Worm (Caenorhabditis elegans): ENCODE measurements around the gene kat-1.

The kat-1 gene

DNA sequence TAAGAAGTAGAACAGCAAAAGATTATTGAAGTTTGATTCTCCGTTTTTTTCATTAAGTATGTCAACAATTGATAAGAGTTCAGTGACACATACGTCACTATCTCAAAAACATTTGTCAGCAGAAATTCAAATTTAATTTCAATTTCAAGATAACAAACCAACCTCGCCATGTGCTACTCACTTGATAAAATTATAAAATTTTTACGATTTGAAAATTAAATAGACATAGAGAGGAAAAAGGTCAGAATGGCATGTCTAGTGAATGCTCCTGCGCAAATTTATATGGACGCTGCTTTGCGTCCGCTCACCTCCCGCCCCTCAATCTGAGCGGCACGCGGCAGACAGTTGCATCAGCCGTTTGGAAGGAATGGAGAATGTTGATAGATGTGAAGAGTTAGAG lies 13.4 kb upstream of the kat-1 start (continued):
- TF ChIP-seq unc-130 (tag; optimal IDR thresholded peaks at IDR 0.05) (no peak), unc-30 (tag; optimal IDR thresholded peaks at IDR 0.05) (no peak), Y116A8C.19 (tag; optimal IDR thresholded peaks at IDR 0.05; ENCODE audit: borderline replicate concordance) (no peak), skn-1 (tag; optimal IDR thresholded peaks at IDR 0.05) (no peak), pax-3 (tag; optimal IDR thresholded peaks at IDR 0.05) (no peak), ces-1 (GFP tag; optimal IDR thresholded peaks at IDR 0.05) (no peak), unc-86 (tag; optimal IDR thresholded peaks at IDR 0.05) (no peak), ceh-90 (tag; optimal IDR thresholded peaks at IDR 0.05) (no peak), pqm-1 (tag; optimal IDR thresholded peaks at IDR 0.05) (no peak), nhr-12 (tag; optimal IDR thresholded peaks at IDR 0.05) (no peak), lsy-2 (tag; optimal IDR thresholded peaks at IDR 0.05) (no peak), grh-1 (GFP tag; IDR thresholded peaks at IDR 0.05) (no peak), lir-3 (tag; optimal IDR thresholded peaks at IDR 0.05; ENCODE audit: poor library complexity) (no peak), nhr-77 (tag; optimal IDR thresholded peaks at IDR 0.05) (no peak), irx-1 (tag; optimal IDR thresholded peaks at IDR 0.05) (no peak), nhr-84 (tag; optimal IDR thresholded peaks at IDR 0.05) (no peak), tlp-1 (tag; optimal IDR thresholded peaks at IDR 0.05) (no peak), mep-1 (tag; optimal IDR thresholded peaks at IDR 0.05) (no peak), fkh-10 (GFP tag; optimal IDR thresholded peaks at IDR 0.05) (no peak), ceh-88 (GFP tag; IDR thresholded peaks at IDR 0.05) (no peak), lin-14 (GFP tag; optimal IDR thresholded peaks at IDR 0.05) (peak; percentile 32), swsn-7 (tag; optimal IDR thresholded peaks at IDR 0.05) (no peak), ceh-8 (GFP tag; optimal IDR thresholded peaks at IDR 0.05) (no peak), sptf-1 (tag; optimal IDR thresholded peaks at IDR 0.05) (no peak), ztf-4 (tag; optimal IDR thresholded peaks at IDR 0.05) (no peak), nhr-19 (GFP tag; conservative IDR thresholded peaks at IDR 0.05) (no peak)

- TF ChIP-seq nhr-28 (tag; optimal IDR thresholded peaks at IDR 0.05) (peak; percentile 3), pqm-1 (tag; optimal IDR thresholded peaks at IDR 0.05) (no peak), skn-1 (tag; optimal IDR thresholded peaks at IDR 0.05) (peak; percentile 92)
Observed at ce11 chrII:7060791-7061190, 12.8 kb upstream of the kat-1 start.

ce11 chrII:7061730-7062129 lies 11.9 kb upstream of the kat-1 start, which contains the start of gene acs-6:
TSS of gene acs-6 (plus strand) at chrII:7062030.
- TF ChIP-seq fos-1 (tag; optimal IDR thresholded peaks at IDR 0.05) (no peak), egl-27 (tag; optimal IDR thresholded peaks at IDR 0.05) (no peak), nhr-11 (tag; optimal IDR thresholded peaks at IDR 0.05) (no peak), sox-4 (tag; optimal IDR thresholded peaks at IDR 0.05) (no peak)

DNA sequence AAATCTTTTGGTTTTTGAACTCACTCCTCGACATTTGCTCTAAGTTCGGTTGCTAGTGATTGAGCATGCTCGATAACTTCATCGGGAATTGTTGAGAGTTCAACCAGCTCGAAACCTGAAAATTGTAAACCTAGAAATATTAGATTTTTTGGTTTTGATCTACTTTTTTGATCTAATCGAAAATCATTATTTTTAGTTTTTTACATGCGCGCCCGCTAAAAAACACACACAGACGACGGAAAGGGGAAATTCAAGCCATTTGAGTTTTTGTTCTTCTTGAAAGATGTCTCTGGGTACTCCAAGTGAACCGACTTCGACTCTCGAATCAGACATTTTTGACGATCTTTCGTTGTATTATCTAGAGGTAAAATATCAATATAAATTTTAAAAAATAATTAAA lies 8.2 kb upstream of the kat-1 start, which contains the start of gene nos-2:
TSS of gene nos-2 (plus strand) at position 228 of the 400 bp plus-strand sequence.
- TF ChIP-seq nhr-90 (tag; optimal IDR thresholded peaks at IDR 0.05; ENCODE audit: poor library complexity) (no peak), sox-4 (tag; optimal IDR thresholded peaks at IDR 0.05) (no peak), snpc-4 (tag; optimal IDR thresholded peaks at IDR 0.05) (no peak), aha-1 (tag; optimal IDR thresholded peaks at IDR 0.05) (no peak), nhr-12 (tag; optimal IDR thresholded peaks at IDR 0.05) (no peak), lin-13 (GFP tag; optimal IDR thresholded peaks at IDR 0.05) (no peak), sptf-1 (tag; optimal IDR thresholded peaks at IDR 0.05) (no peak), fkh-8 (tag; optimal IDR thresholded peaks at IDR 0.05) (no peak), lin-14 (GFP tag; optimal IDR thresholded peaks at IDR 0.05) (no peak), tlp-1 (tag; optimal IDR thresholded peaks at IDR 0.05) (no peak), grh-1 (GFP tag; IDR thresholded peaks at IDR 0.05) (no peak), nhr-84 (tag; optimal IDR thresholded peaks at IDR 0.05) (no peak), elt-3 (tag; optimal IDR thresholded peaks at IDR 0.05) (no peak), fos-1 (tag; optimal IDR thresholded peaks at IDR 0.05) (no peak), mdl-1 (tag; optimal IDR thresholded peaks at IDR 0.05) (no peak)

Data from whole organism, L1 larva.